Fruit fly (Drosophila melanogaster) whole organism, pupa: ENCODE data around the gene vri.

Experiments used
- CG10348 ChIP-seq: fragments of 200-800 bp; sonication (Bioruptor generic); IDR thresholded peaks from 2 replicates; pipeline ENCODE4 v1.3.6; 2022; ENCODE audit warnings: missing biosample characterization, missing genetic modification characterization
- CG12605 ChIP-seq: fragments of 200-800 bp; sonication (Bioruptor generic); IDR thresholded peaks from 2 replicates; pipeline ENCODE4 v1.3.6; 2022; ENCODE audit warnings: missing biosample characterization, missing genetic modification characterization
- CG13204 ChIP-seq: fragments of 200-800 bp; sonication (Bioruptor generic); optimal IDR thresholded peaks from 2 replicates; lab custom pipeline; 2018; ENCODE audit warnings: missing biosample characterization, mild to moderate bottlenecking, missing genetic modification characterization, moderate library complexity
- CG14655 ChIP-seq: fragments of 200-800 bp; sonication (Bioruptor generic); optimal IDR thresholded peaks from 3 replicates; lab custom pipeline; 2017; ENCODE audit warnings: mild to moderate bottlenecking, missing biosample characterization, missing genetic modification reagents, missing genetic modification characterization
- CG15710 ChIP-seq: fragments of 200-800 bp; sonication (Bioruptor generic); optimal IDR thresholded peaks from 2 replicates; lab custom pipeline; 2018; ENCODE audit warnings: missing biosample characterization, mild to moderate bottlenecking, missing genetic modification characterization, moderate library complexity
- CG17806 ChIP-seq: fragments of 200-800 bp; sonication (Bioruptor generic); optimal IDR thresholded peaks from 2 replicates; lab custom pipeline; 2018; ENCODE audit warnings: missing biosample characterization, mild to moderate bottlenecking, missing genetic modification characterization, moderate library complexity
- CG32121 ChIP-seq: fragments of 200-800 bp; sonication (Bioruptor generic); IDR thresholded peaks from 2 replicates; pipeline ENCODE4 v1.3.6; 2022; ENCODE audit warnings: missing biosample characterization, missing genetic modification characterization
- CG34367 ChIP-seq: fragments of 200-800 bp; sonication (Bioruptor generic); optimal IDR thresholded peaks from 2 replicates; lab custom pipeline; 2018; ENCODE audit warnings: missing biosample characterization, mild to moderate bottlenecking, missing genetic modification characterization
- CG4496 ChIP-seq: fragments of 200-800 bp; sonication (Bioruptor generic); IDR thresholded peaks from 3 replicates; pipeline ENCODE4 v1.3.6; 2022; ENCODE audit warnings: missing biosample characterization, missing genetic modification characterization
- CG8159 ChIP-seq: fragments of 200-800 bp; sonication (Bioruptor generic); optimal IDR thresholded peaks from 3 replicates; lab custom pipeline; 2018; ENCODE audit warnings: missing biosample characterization, mild to moderate bottlenecking, missing genetic modification characterization, moderate library complexity
- CG8301 ChIP-seq: fragments of 200-800 bp; sonication (Bioruptor generic); optimal IDR thresholded peaks from 2 replicates; lab custom pipeline; 2018; ENCODE audit warnings: missing biosample characterization, mild to moderate bottlenecking, missing genetic modification characterization
- CG9948 ChIP-seq: fragments of 200-800 bp; sonication (Bioruptor generic); optimal IDR thresholded peaks from 2 replicates; lab custom pipeline; 2018; ENCODE audit warnings: missing biosample characterization, mild to moderate bottlenecking, missing genetic modification characterization, moderate library complexity
- D1 ChIP-seq: fragments of 200-800 bp; sonication (Bioruptor generic); optimal IDR thresholded peaks from 2 replicates; lab custom pipeline; 2018; ENCODE audit warnings: missing biosample characterization, mild to moderate bottlenecking, missing genetic modification characterization, moderate library complexity
- EcR ChIP-seq: fragments of 200-800 bp; sonication (Bioruptor generic); optimal IDR thresholded peaks from 3 replicates; lab custom pipeline; 2019; ENCODE audit warnings: missing biosample characterization, missing genetic modification characterization, mild to moderate bottlenecking, moderate library complexity, missing genetic modification reagents
- Ets98B ChIP-seq: fragments of 200-800 bp; sonication (Bioruptor generic); IDR thresholded peaks from 2 replicates; pipeline ENCODE4 v1.3.6; 2022; ENCODE audit warnings: missing biosample characterization, missing genetic modification characterization
- Pif1A ChIP-seq: fragments of 200-800 bp; sonication (Bioruptor generic); optimal IDR thresholded peaks from 3 replicates; lab custom pipeline; 2016; ENCODE audit warnings: missing biosample characterization, missing genetic modification characterization
- Pif1B ChIP-seq: fragments of 200-800 bp; sonication (Bioruptor generic); optimal IDR thresholded peaks from 3 replicates; lab custom pipeline; 2016; ENCODE audit warnings: missing biosample characterization, missing genetic modification characterization
- Snoo ChIP-seq: fragments of 200-800 bp; sonication (Bioruptor generic); optimal IDR thresholded peaks from 3 replicates; lab custom pipeline; 2017; ENCODE audit warnings: missing biosample characterization, mild to moderate bottlenecking, missing genetic modification characterization, inconsistent platforms
- fd96Ca ChIP-seq: fragments of 200-800 bp; sonication (Bioruptor generic); IDR thresholded peaks from 3 replicates; pipeline ENCODE4 v1.3.6; 2022; ENCODE audit warnings: missing biosample characterization, missing genetic modification characterization
- gl ChIP-seq: fragments of 200-800 bp; sonication (Bioruptor generic); optimal IDR thresholded peaks from 2 replicates; lab custom pipeline; 2018; ENCODE audit warnings: missing biosample characterization, mild to moderate bottlenecking, missing genetic modification characterization
- rn ChIP-seq: fragments of 200-800 bp; sonication (Bioruptor generic); IDR thresholded peaks from 2 replicates; pipeline ENCODE4 v1.3.6; 2022; ENCODE audit warnings: missing biosample characterization, missing genetic modification characterization

Gene vri

DNA sequence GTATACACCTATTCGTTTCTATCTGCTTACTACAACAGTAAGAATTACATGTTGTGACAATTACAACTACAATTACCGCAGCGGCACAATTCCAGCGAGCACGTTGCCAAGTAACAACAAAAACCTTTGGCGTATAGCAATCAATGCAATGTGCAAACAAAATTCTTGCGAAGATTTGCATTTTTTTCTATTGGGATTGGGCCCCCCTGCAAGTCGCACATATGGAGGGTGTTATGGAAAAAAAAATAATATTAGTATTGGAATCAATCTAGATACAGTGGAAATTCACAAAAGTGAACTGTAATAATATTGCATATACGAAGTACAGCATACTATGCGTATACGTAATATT lies 13.9 kb downstream of the vri start:
- TF ChIP-seq gl (tag; lab: Kevin White, UChicago) (no peak), CG15710 (tag; lab: Kevin White, UChicago) (no peak), rn (GFP tag; lab: Robert Waterston, UW) (no peak), CG14655 (GFP tag; lab: Kevin White, UChicago) (no peak), CG9948 (tag; lab: Kevin White, UChicago) (no peak), CG10348 (GFP tag; lab: Robert Waterston, UW) (no peak), Pif1A (GFP tag; lab: Kevin White, UChicago) (no peak), D1 (tag; lab: Kevin White, UChicago) (no peak), CG12605 (GFP tag; lab: Robert Waterston, UW) (no peak), CG4496 (GFP tag; lab: Robert Waterston, UW) (no peak), CG8301 (tag; lab: Kevin White, UChicago) (no peak), Ets98B (GFP tag; lab: Robert Waterston, UW) (no peak), CG17806 (no peak), CG34367 (tag; lab: Kevin White, UChicago) (no peak), Snoo (tag; lab: Kevin White, UChicago) (no peak), CG32121 (no peak), EcR (no peak), Pif1B (no peak), fd96Ca (GFP tag; lab: Robert Waterston, UW) (no peak)

dm6 chr2L:5303044-5303904 lies 14.5 kb downstream of the vri start:
- TF ChIP-seq CG12605 (GFP tag; lab: Robert Waterston, UW) (no peak), CG8159 (tag; lab: Kevin White, UChicago) (peak; percentile 34), CG9948 (tag; lab: Kevin White, UChicago) (no peak), CG8301 (tag; lab: Kevin White, UChicago) (peak; percentile 30), CG34367 (tag; lab: Kevin White, UChicago) (no peak), Snoo (tag; lab: Kevin White, UChicago) (no peak), Pif1A (GFP tag; lab: Kevin White, UChicago) (peak; percentile 15), Ets98B (GFP tag; lab: Robert Waterston, UW) (peak; percentile 10; the same call in 1 of the 2 replicates), CG17806 (peak; percentile 18), CG4496 (GFP tag; lab: Robert Waterston, UW) (no peak), D1 (tag; lab: Kevin White, UChicago) (no peak), CG10348 (GFP tag; lab: Robert Waterston, UW) (peak; percentile 58; the same call in 1 of the 2 replicates), fd96Ca (GFP tag; lab: Robert Waterston, UW) (no peak), CG32121 (no peak), CG13204 (peak; percentile 34), EcR (peak; percentile 57), Pif1B (no peak), gl (tag; lab: Kevin White, UChicago) (no peak), rn (GFP tag; lab: Robert Waterston, UW) (no peak), CG14655 (GFP tag; lab: Kevin White, UChicago) (peak; percentile 21), CG15710 (tag; lab: Kevin White, UChicago) (no peak)

DNA sequence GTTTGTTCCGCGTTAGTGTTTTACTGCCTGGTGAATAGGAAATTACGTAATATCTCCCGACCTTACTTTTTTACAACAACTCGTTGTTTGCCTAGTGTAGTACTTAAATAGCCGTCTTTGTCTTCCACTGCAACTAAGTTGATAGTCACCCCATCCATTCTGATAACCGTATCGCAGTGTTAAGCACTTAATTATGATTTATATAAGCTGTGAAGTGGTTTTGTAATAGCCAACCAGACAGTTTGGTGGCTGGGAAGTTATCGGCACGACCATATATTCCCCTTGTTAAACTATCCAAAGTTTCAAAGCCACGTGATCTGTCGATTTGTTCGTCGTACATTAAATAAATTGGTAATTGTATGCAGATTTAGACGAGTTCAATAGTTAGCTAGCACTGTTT lies 15.6 kb downstream of the vri start:
- TF ChIP-seq CG17806 (no peak), CG15710 (tag; lab: Kevin White, UChicago) (no peak), CG8301 (tag; lab: Kevin White, UChicago) (no peak), rn (GFP tag; lab: Robert Waterston, UW) (no peak)

DNA sequence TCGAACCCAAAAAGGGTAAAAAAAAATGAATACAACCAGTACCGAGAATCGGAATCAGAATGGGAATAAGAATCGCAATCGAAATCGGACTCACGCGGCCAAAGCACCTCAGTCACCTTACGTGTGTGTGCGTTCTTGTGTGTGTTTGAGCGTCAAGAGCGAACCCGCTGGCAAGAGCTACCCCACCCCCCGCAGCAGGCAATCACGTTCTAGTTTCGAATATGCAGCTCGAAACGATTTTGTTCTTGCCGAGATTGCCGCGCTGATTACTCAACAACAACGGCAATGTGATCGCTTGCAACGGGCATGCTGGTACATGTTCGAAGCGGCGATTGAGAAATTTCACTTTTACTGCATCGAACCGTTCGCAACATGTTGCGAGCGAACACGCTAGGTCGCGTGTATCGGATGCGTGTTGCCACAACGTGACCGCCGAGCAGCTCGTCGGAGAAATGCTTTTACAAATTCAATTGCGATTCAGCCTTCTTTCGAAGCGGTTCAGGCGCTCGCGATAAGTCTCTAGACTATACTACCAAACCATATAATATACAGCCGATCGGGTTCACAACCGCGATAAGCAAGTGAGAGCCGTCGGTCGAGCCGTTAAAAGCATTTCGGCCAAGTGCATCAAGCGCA lies 16.6 kb downstream of the vri start:
- TF ChIP-seq CG9948 (tag; lab: Kevin White, UChicago), result no peak
- TF ChIP-seq CG15710 (tag; lab: Kevin White, UChicago), result no peak
- TF ChIP-seq CG12605 (GFP tag; lab: Robert Waterston, UW), result peak; percentile 29; the same call in 1 of the 2 replicates
- TF ChIP-seq Ets98B (GFP tag; lab: Robert Waterston, UW), result peak; percentile 8; the same call in 1 of the 2 replicates
- peak; percentile 4 for TF ChIP-seq CG34367 (tag; lab: Kevin White, UChicago)
- TF ChIP-seq CG13204, result peak; percentile 96
- TF ChIP-seq fd96Ca (GFP tag; lab: Robert Waterston, UW), result peak; percentile 40; the same call in 1 of the 3 replicates
- peak; percentile 96 for TF ChIP-seq EcR
- no peak for TF ChIP-seq CG32121
- no peak for TF ChIP-seq rn (GFP tag; lab: Robert Waterston, UW)
- peak; percentile 15 for TF ChIP-seq Pif1B
- no peak for TF ChIP-seq D1 (tag; lab: Kevin White, UChicago)
- no peak; the same call in 1 of the 3 replicates for TF ChIP-seq CG4496 (GFP tag; lab: Robert Waterston, UW)
- TF ChIP-seq Snoo (tag; lab: Kevin White, UChicago), result peak; percentile 35
- TF ChIP-seq CG14655 (GFP tag; lab: Kevin White, UChicago), result no peak
- TF ChIP-seq Pif1A (GFP tag; lab: Kevin White, UChicago), result no peak
- TF ChIP-seq gl (tag; lab: Kevin White, UChicago), result no peak
- TF ChIP-seq CG10348 (GFP tag; lab: Robert Waterston, UW), result no peak

dm6 chr2L:5306373-5306997 lies 17.7 kb downstream of the vri start:
- TF ChIP-seq Snoo (tag; lab: Kevin White, UChicago), result peak; percentile 16
- TF ChIP-seq EcR, result peak; percentile 97
- peak; percentile 57; the same call in 2 of the 3 replicates for TF ChIP-seq fd96Ca (GFP tag; lab: Robert Waterston, UW)
- no peak for TF ChIP-seq CG34367 (tag; lab: Kevin White, UChicago)
- no peak for TF ChIP-seq gl (tag; lab: Kevin White, UChicago)
- peak; percentile 66 for TF ChIP-seq CG4496 (GFP tag; lab: Robert Waterston, UW)
- TF ChIP-seq CG15710 (tag; lab: Kevin White, UChicago), result no peak
- no peak for TF ChIP-seq Pif1B
- TF ChIP-seq CG8301 (tag; lab: Kevin White, UChicago), result peak; percentile 12
- peak; percentile 63 for TF ChIP-seq CG13204
- peak; percentile 68 for TF ChIP-seq CG32121
- 0 out of 2 replicates have a peak, but pooled peaks have one; percentile 31 for TF ChIP-seq Ets98B (GFP tag; lab: Robert Waterston, UW)
- TF ChIP-seq D1 (tag; lab: Kevin White, UChicago), result no peak
- TF ChIP-seq, all 21 proteins: peak for 8
